Fruit fly (Drosophila melanogaster) S2 (cell line): ENCODE data around the gene mTerf3.
"Not testable (repeated sequence)": the region's sequence is repeated elsewhere in the genome, so short reads cannot be mapped to it uniquely, and the experiment has no call there.

Experiments used
- CG8478 ChIP-seq: fragments of >200 bp; optimal IDR thresholded peaks from 2 replicates; lab custom pipeline; 2018
- CTCF ChIP-seq, 2 experiments: fragments of >200 bp; optimal IDR thresholded peaks; 2 replicates each; lab custom pipeline; 2018

mTerf3 gene

dm6 chr3L:20517179-20517834 is 3.3 kb downstream of the mTerf3 start:
- TF ChIP-seq CG8478 = no peak
- TF ChIP-seq CTCF (optimal IDR thresholded peaks at IDR 0.05; lab: Kevin White, UChicago) = no peak

DNA sequence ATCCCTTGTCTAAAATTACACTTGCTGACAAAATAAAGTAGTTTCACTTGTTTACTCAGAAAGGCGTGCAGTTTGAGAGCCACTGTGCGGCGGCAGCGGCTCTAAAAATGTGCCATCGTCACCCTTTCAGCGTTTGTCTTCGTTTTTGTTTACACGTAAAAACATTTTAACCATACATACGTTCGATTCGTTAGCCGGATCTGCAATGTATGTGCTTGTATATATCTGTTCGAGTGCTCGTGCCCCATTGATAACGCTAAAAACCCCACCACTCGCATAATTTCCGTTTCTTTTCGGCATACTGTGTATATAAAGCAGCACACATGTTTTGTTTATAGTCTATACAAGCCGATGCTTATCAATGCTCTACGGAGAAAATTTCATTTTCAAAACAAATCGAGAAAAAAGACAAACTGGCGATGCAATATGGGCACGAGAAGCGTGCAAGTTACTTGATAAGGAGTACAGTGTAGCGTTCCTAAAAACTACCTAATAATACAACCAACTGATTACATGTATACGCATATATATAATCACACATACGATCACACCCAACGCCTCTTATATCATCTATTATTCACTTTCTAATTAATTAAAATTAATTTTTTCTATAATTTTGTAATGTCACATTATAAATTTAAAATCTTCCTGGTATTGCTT is 3.9 kb downstream of the mTerf3 start:
- TF ChIP-seq CG8478 (no peak), CTCF (optimal IDR thresholded peaks at IDR 0.05; lab: Kevin White, UChicago) (peak; percentile 39 to 42)

DNA sequence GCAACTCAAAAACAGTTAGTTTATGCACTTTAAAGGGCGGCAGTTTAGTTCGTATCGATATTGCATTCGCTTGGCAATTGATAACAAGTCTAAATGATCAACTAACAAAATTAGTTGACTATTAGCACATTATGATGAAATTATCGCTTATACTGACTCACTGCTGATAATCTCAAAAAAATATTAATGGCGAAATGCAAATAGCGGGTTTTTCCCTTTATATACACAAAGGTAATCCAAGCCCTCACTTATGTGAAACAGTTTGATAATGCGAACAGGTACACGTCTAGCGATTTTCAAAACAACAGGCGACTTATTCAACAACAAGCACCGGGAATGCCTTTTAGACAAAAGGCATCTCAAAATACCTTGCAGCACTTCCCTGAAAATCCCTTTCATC is 6.5 kb downstream of the mTerf3 start:
- TF ChIP-seq CG8478 (no peak), CTCF (optimal IDR thresholded peaks at IDR 0.05; lab: Kevin White, UChicago) (no peak)

- TF ChIP-seq CTCF (optimal IDR thresholded peaks at IDR 0.05; lab: Kevin White, UChicago) (no peak), CG8478 (no peak)
These were observed 9.0 kb downstream of the mTerf3 start for dm6 chr3L:20511499-20512108.

- TF ChIP-seq CG8478 (no peak), CTCF (optimal IDR thresholded peaks at IDR 0.05; lab: Kevin White, UChicago) (no peak)
These were observed 11.2 kb downstream of the mTerf3 start for dm6 chr3L:20509121-20509934.

- no peak for TF ChIP-seq CG8478
- no peak for TF ChIP-seq CTCF (optimal IDR thresholded peaks at IDR 0.05; lab: Kevin White, UChicago)
These were observed 12.4 kb downstream of the mTerf3 start for dm6 chr3L:20508136-20508635.

DNA sequence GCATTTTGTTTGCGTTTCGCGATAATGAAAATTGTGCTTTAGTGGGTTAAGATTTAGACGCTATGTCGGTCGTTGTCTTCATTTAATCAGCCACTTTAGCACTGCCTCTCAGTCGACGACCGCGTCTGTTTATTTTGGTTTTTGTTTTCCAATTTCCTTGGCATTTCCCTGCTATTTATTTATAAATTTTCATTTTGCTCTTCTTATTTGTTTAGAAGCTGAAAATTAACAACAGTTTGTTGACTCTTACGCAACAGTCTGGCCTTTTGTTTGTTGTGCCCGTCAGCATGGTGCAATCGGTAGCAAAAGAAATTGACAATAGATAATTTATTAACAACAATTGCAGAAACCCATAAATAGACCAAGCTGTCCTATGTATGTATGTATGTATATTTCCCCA is 13.0 kb downstream of the mTerf3 start:
- no peak for TF ChIP-seq CG8478
- TF ChIP-seq CTCF (optimal IDR thresholded peaks at IDR 0.05; lab: Kevin White, UChicago) = no peak

DNA sequence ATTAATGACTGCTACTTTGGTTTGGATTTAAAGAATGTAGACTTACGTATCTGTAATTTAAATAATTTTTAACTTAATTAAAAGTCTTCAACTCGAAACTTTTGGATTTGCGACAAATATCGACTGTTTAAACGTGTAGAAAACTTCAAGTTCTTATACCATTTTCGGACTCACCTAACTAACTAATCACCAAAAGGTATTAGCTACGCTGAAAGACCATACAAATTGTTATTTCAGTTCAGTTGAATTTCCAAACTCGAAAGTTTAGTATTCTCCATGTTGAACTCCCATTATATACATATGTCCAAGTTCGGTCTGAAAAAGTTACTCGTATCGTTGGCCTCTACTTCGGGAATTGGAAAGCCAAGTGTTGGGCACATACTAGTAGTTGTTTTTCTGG is 14.8 kb downstream of the mTerf3 start, which contains the start of gene CG5078:
TSS of gene CG5078 (plus strand) at position 301 of the 400 bp plus-strand sequence.
- TF ChIP-seq CTCF (optimal IDR thresholded peaks at IDR 0.05; lab: Kevin White, UChicago) (no peak), CG8478 (no peak)

dm6 chr3L:20503886-20504285 is 16.7 kb downstream of the mTerf3 start, which contains the start of gene CG17637:
TSS of gene CG17637 (plus strand) at chr3L:20504186.
- TF ChIP-seq CTCF (optimal IDR thresholded peaks at IDR 0.05; lab: Kevin White, UChicago); CG8478: not testable (repeated sequence)

DNA sequence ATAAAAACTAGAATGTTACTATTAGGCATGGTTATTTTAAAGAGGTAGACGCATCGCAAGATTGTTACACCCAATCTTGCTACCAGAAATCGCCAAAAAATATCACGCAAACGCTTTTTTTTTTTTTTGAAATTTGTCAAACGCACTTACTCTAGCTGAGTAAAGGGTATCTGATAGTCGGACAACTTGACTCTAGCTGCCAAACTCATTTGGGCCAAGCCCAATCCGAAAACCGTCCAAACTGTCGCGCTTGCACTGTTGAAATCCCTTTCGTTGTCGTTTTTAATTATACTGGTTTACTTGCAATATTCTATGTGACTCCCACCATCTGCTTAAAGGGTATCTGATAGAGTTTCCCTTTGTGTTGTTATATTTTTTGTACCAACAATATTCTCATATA is 17.3 kb downstream of the mTerf3 start:
- TF ChIP-seq CG8478 = no peak
- TF ChIP-seq CTCF (optimal IDR thresholded peaks at IDR 0.05; lab: Kevin White, UChicago) = no peak

dm6 chr3L:20499536-20499935 is 21.0 kb downstream of the mTerf3 start, which contains the start of gene CG18281:
TSS of gene CG18281 (plus strand) at chr3L:20499836.
- not testable (repeated sequence) for TF ChIP-seq CG8478; CTCF (optimal IDR thresholded peaks at IDR 0.05; lab: Kevin White, UChicago)

DNA sequence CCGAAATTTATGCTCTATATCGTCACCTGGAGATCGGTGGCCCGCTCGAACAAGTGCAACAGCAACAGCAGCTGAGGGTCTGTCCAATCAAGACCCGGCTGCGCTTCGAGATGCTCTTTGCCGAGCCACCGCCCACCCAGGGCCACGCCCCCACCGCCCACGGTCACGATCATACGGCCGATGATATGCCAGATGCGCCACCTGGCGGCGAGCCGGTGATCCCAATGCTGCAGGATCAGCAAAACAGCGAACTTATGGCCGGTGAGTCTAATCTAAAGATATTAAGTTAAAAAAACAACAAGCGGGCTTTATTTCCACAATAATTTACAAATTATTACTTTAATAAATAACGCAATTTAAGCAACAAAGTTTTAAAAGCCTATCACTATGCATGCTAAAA is 22.4 kb downstream of the mTerf3 start:
- TF ChIP-seq CTCF (optimal IDR thresholded peaks at IDR 0.05; lab: Kevin White, UChicago) = peak; percentile 81 to 84
- TF ChIP-seq CG8478 = no peak

- TF ChIP-seq CG8478 (no peak), CTCF (optimal IDR thresholded peaks at IDR 0.05; lab: Kevin White, UChicago) (peak; percentile 14 to 39)
These were observed 23.2 kb downstream of the mTerf3 start, which contains the start of gene CG32425 for dm6 chr3L:20497124-20497996. TSS of gene CG32425 (plus strand) at chr3L:20497323.
